Worm (Caenorhabditis elegans) whole organism, early embryonic: ENCODE measurements around the gene best-19.

Source experiments
- B0310.2 ChIP-seq: sonication (generic microtip); optimal IDR thresholded peaks from 2 replicates; lab custom pipeline; 2016; ENCODE audit warnings: mild to moderate bottlenecking, missing genetic modification characterization, missing compliant biosample characterization
- F13C5.2 ChIP-seq: sonication (generic microtip); optimal IDR thresholded peaks from 2 replicates; lab custom pipeline; 2017; ENCODE audit warnings: mild to moderate bottlenecking, missing genetic modification characterization, inconsistent platforms, missing compliant biosample characterization
- aly-1 ChIP-seq: sonication (generic microtip); optimal IDR thresholded peaks from 2 replicates; lab custom pipeline; 2016; ENCODE audit warnings: missing genetic modification characterization, missing compliant biosample characterization
- ama-1 ChIP-seq: fragments of 150-350 bp; optimal IDR thresholded peaks from 2 replicates; lab custom pipeline; 2014
- ceh-13 ChIP-seq: fragments of 200-800 bp; sonication (Bioruptor generic); optimal IDR thresholded peaks from 2 replicates; lab custom pipeline; 2018; ENCODE audit warnings: mild to moderate bottlenecking, missing genetic modification characterization, missing compliant biosample characterization
- ceh-36 ChIP-seq: sonication (generic microtip); optimal IDR thresholded peaks from 2 replicates; lab custom pipeline; 2016; ENCODE audit warnings: missing genetic modification characterization, inconsistent platforms, missing compliant biosample characterization
- hmbx-1 ChIP-seq: sonication (generic microtip); optimal IDR thresholded peaks from 2 replicates; lab custom pipeline; 2016; ENCODE audit warnings: mild to moderate bottlenecking, missing genetic modification characterization, missing compliant biosample characterization
- hmg-4 ChIP-seq: fragments of 200-800 bp; sonication (Bioruptor generic); optimal IDR thresholded peaks from 2 replicates; lab custom pipeline; 2018; ENCODE audit warnings: mild to moderate bottlenecking, missing genetic modification characterization, missing compliant biosample characterization
- sea-1 ChIP-seq: fragments of 200-800 bp; sonication (Bioruptor generic); conservative IDR thresholded peaks from 2 replicates; pipeline ENCODE4 v1.3.6; 2022; ENCODE audit warnings: missing genetic modification characterization, missing compliant biosample characterization
- tbx-11 ChIP-seq: fragments of 200-800 bp; sonication (Bioruptor generic); IDR thresholded peaks from 2 replicates; pipeline ENCODE4 v1.3.6; 2022; ENCODE audit warnings: missing genetic modification characterization, missing compliant biosample characterization
- tra-4 ChIP-seq: sonication (generic microtip); optimal IDR thresholded peaks from 2 replicates; lab custom pipeline; 2017; ENCODE audit warnings: missing genetic modification characterization, missing compliant biosample characterization

- TF ChIP-seq ama-1 (lab: Kevin White, UChicago) (no peak), F13C5.2 (tag; lab: Kevin White, UChicago) (no peak), sea-1 (GFP tag; lab: Robert Waterston, UW) (no peak), B0310.2 (tag; lab: Kevin White, UChicago) (no peak), tbx-11 (GFP tag; lab: Robert Waterston, UW) (no peak), ceh-36 (tag; lab: Kevin White, UChicago) (no peak), tra-4 (no peak), hmg-4 (no peak), ceh-13 (GFP tag; lab: Kevin White, UChicago) (no peak), aly-1 (no peak), hmbx-1 (tag; lab: Kevin White, UChicago) (no peak)
These were observed 24.3 kb upstream of the best-19 start, which contains the start of gene dpy-9 for ce11 chrIV:259142-259541.
